Fruit fly (Drosophila melanogaster) whole organism, embryonic: Measurements from ENCODE around the gene Cpr64Ad.

Experiments
- Ada2b ChIP-seq: fragments of 200-800 bp; sonication (Bioruptor generic); IDR thresholded peaks from 2 replicates; pipeline ENCODE4 v1.3.6; 2022; ENCODE audit warnings: missing biosample characterization, missing genetic modification characterization
- Aef1 ChIP-seq: fragments of 200-800 bp; sonication (Bioruptor generic); IDR thresholded peaks from 3 replicates; pipeline ENCODE4 v1.3.6; 2022; ENCODE audit warnings: missing biosample characterization, missing genetic modification characterization
- Asciz ChIP-seq: fragments of 200-800 bp; sonication (Bioruptor generic); optimal IDR thresholded peaks from 2 replicates; lab custom pipeline; 2017; ENCODE audit warnings: missing biosample characterization, mild to moderate bottlenecking, missing genetic modification characterization, missing genetic modification reagents
- Blimp-1 ChIP-seq: fragments of 200-800 bp; sonication (Bioruptor generic); optimal IDR thresholded peaks from 3 replicates; lab custom pipeline; 2018; ENCODE audit warnings: missing biosample characterization, missing genetic modification characterization, mild to moderate bottlenecking, moderate library complexity, missing genetic modification reagents
- Bteb2 ChIP-seq: fragments of 200-800 bp; sonication (Bioruptor generic); optimal IDR thresholded peaks from 2 replicates; lab custom pipeline; 2016; ENCODE audit warnings: missing biosample characterization, missing genetic modification characterization
- CG14860 ChIP-seq: fragments of 200-800 bp; sonication (Bioruptor generic); IDR thresholded peaks from 3 replicates; pipeline ENCODE4 v1.3.6; 2022; ENCODE audit warnings: missing biosample characterization, missing genetic modification characterization; ENCODE audit not compliant: partially characterized antibody
- CG15073 ChIP-seq: fragments of 200-800 bp; sonication (Bioruptor generic); optimal IDR thresholded peaks from 2 replicates; lab custom pipeline; 2016; ENCODE audit warnings: missing biosample characterization, missing genetic modification characterization
- CG1602 ChIP-seq: fragments of 200-800 bp; sonication (Bioruptor generic); optimal IDR thresholded peaks from 3 replicates; lab custom pipeline; 2016; ENCODE audit warnings: missing biosample characterization, missing genetic modification characterization
- CG30431 ChIP-seq: fragments of 200-800 bp; sonication (Bioruptor generic); optimal IDR thresholded peaks from 2 replicates; lab custom pipeline; 2017; ENCODE audit warnings: missing biosample characterization, missing genetic modification characterization
- CG4424 ChIP-seq: fragments of 200-800 bp; sonication (Bioruptor generic); optimal IDR thresholded peaks from 3 replicates; lab custom pipeline; 2016; ENCODE audit warnings: missing biosample characterization, missing genetic modification characterization
- CG4617 ChIP-seq: fragments of 200-800 bp; sonication (Bioruptor generic); optimal IDR thresholded peaks from 3 replicates; lab custom pipeline; 2016; ENCODE audit warnings: missing biosample characterization, missing genetic modification characterization, borderline replicate concordance
- CG5245 ChIP-seq: fragments of 200-800 bp; sonication (Bioruptor generic); optimal IDR thresholded peaks from 3 replicates; lab custom pipeline; 2016; ENCODE audit warnings: missing biosample characterization, missing genetic modification characterization
- CG6175 ChIP-seq: fragments of 200-800 bp; sonication (Bioruptor generic); IDR thresholded peaks from 3 replicates; pipeline ENCODE4 v1.3.6; 2022; ENCODE audit warnings: missing biosample characterization, missing genetic modification characterization
- CG6683 ChIP-seq: fragments of 200-800 bp; sonication (Bioruptor generic); optimal IDR thresholded peaks from 2 replicates; lab custom pipeline; 2017; ENCODE audit warnings: missing biosample characterization, mild to moderate bottlenecking, missing genetic modification characterization, missing genetic modification reagents
- CG7556 ChIP-seq: fragments of 200-800 bp; sonication (Bioruptor generic); optimal IDR thresholded peaks from 2 replicates; lab custom pipeline; 2017; ENCODE audit warnings: missing biosample characterization, mild to moderate bottlenecking, missing genetic modification characterization
- CG8388 ChIP-seq: fragments of 200-800 bp; sonication (Bioruptor generic); optimal IDR thresholded peaks from 2 replicates; lab custom pipeline; 2019; ENCODE audit warnings: missing biosample characterization, mild to moderate bottlenecking, missing genetic modification characterization, moderate library complexity
- Dip3 ChIP-seq: fragments of 200-800 bp; sonication (Bioruptor generic); optimal IDR thresholded peaks from 3 replicates; lab custom pipeline; 2016; ENCODE audit warnings: missing biosample characterization, missing genetic modification characterization
- Drgx ChIP-seq: fragments of 200-800 bp; sonication (Bioruptor generic); IDR thresholded peaks from 2 replicates; pipeline ENCODE4 v1.3.6; 2022; ENCODE audit warnings: missing biosample characterization, missing genetic modification characterization
- Hr3 ChIP-seq: fragments of 200-800 bp; sonication (Bioruptor generic); optimal IDR thresholded peaks from 3 replicates; lab custom pipeline; 2016; ENCODE audit warnings: missing biosample characterization, missing genetic modification characterization
- Hsf ChIP-seq: fragments of 200-800 bp; sonication (Bioruptor generic); optimal IDR thresholded peaks from 3 replicates; lab custom pipeline; 2016; ENCODE audit warnings: missing biosample characterization, missing genetic modification characterization
- Lhr ChIP-seq: fragments of 200-800 bp; sonication (Bioruptor generic); optimal IDR thresholded peaks from 3 replicates; lab custom pipeline; 2017; ENCODE audit warnings: mild to moderate bottlenecking, missing biosample characterization, missing genetic modification reagents, missing genetic modification characterization
- Lim3 ChIP-seq: fragments of 200-800 bp; sonication (Bioruptor generic); IDR thresholded peaks from 2 replicates; pipeline ENCODE4 v1.3.6; 2022; ENCODE audit warnings: missing biosample characterization, missing genetic modification characterization
- Mes4 ChIP-seq: fragments of 200-800 bp; sonication (Bioruptor generic); optimal IDR thresholded peaks from 2 replicates; lab custom pipeline; 2016; ENCODE audit warnings: missing biosample characterization, missing genetic modification characterization
- NC2α ChIP-seq: fragments of 200-800 bp; sonication (Bioruptor generic); optimal IDR thresholded peaks from 2 replicates; lab custom pipeline; 2016; ENCODE audit warnings: missing biosample characterization, missing genetic modification characterization
- Oli ChIP-seq: fragments of 200-800 bp; sonication (Bioruptor generic); optimal IDR thresholded peaks from 2 replicates; lab custom pipeline; 2018; ENCODE audit warnings: missing biosample characterization, mild to moderate bottlenecking, missing genetic modification characterization, moderate library complexity
- Ravus ChIP-seq: fragments of 200-800 bp; sonication (Bioruptor generic); IDR thresholded peaks from 2 replicates; pipeline ENCODE4 v1.3.6; 2022; ENCODE audit warnings: missing biosample characterization, missing genetic modification characterization
- Rfx ChIP-seq: fragments of 200-800 bp; sonication (Bioruptor generic); IDR thresholded peaks from 2 replicates; pipeline ENCODE4 v1.3.6; 2022; ENCODE audit warnings: missing biosample characterization, missing genetic modification characterization
- Six4 ChIP-seq: fragments of 200-800 bp; sonication (Bioruptor generic); optimal IDR thresholded peaks from 2 replicates; lab custom pipeline; 2016; ENCODE audit warnings: missing biosample characterization, missing genetic modification characterization
- Sry-β ChIP-seq: fragments of 200-800 bp; sonication (Bioruptor generic); optimal IDR thresholded peaks from 2 replicates; lab custom pipeline; 2018; ENCODE audit warnings: missing biosample characterization, mild to moderate bottlenecking, missing genetic modification characterization, moderate library complexity
- aop ChIP-seq: fragments of 200-800 bp; sonication (Bioruptor generic); IDR thresholded peaks from 2 replicates; pipeline ENCODE4 v1.3.6; 2022; ENCODE audit warnings: missing biosample characterization, missing genetic modification characterization
- da ChIP-seq: fragments of 200-800 bp; sonication (Bioruptor generic); optimal IDR thresholded peaks from 2 replicates; lab custom pipeline; 2016; ENCODE audit warnings: missing biosample characterization, missing genetic modification characterization
- dmrt99B ChIP-seq: fragments of 200-800 bp; sonication (Bioruptor generic); optimal IDR thresholded peaks from 2 replicates; lab custom pipeline; 2018; ENCODE audit warnings: missing biosample characterization, mild to moderate bottlenecking, missing genetic modification characterization, moderate library complexity
- dpn ChIP-seq, 2 experiments: fragments of 200-800 bp; sonication (Bioruptor generic); optimal IDR thresholded peaks; 3 replicates each; lab custom pipeline; 2016; ENCODE audit warnings: missing biosample characterization in 2 of 2, missing genetic modification characterization in 2 of 2
- eyg ChIP-seq: fragments of 200-800 bp; sonication (Bioruptor generic); optimal IDR thresholded peaks from 3 replicates; lab custom pipeline; 2016; ENCODE audit warnings: missing biosample characterization, missing genetic modification characterization
- fu2 ChIP-seq: fragments of 200-800 bp; sonication (Bioruptor generic); optimal IDR thresholded peaks from 2 replicates; lab custom pipeline; 2016; ENCODE audit warnings: missing biosample characterization, missing genetic modification characterization
- gce ChIP-seq: fragments of 200-800 bp; sonication (Bioruptor generic); IDR thresholded peaks from 3 replicates; pipeline ENCODE4 v1.3.6; 2022; ENCODE audit warnings: missing biosample characterization, missing genetic modification characterization
- gsb ChIP-seq: fragments of 200-800 bp; sonication (Bioruptor generic); IDR thresholded peaks from 2 replicates; pipeline ENCODE4 v1.3.6; 2022; ENCODE audit warnings: missing biosample characterization, missing genetic modification characterization
- her ChIP-seq: fragments of 200-800 bp; sonication (Bioruptor generic); optimal IDR thresholded peaks from 2 replicates; lab custom pipeline; 2016; ENCODE audit warnings: missing biosample characterization, missing genetic modification characterization
- hth ChIP-seq: fragments of >200 bp; optimal IDR thresholded peaks from 2 replicates; lab custom pipeline; 2017; ENCODE audit warnings: inconsistent platforms
- inv ChIP-seq: fragments of 200-800 bp; sonication (Bioruptor generic); IDR thresholded peaks from 2 replicates; pipeline ENCODE4 v1.3.6; 2022; ENCODE audit warnings: missing biosample characterization, missing genetic modification characterization; ENCODE audit not compliant: partially characterized antibody
- jing ChIP-seq: fragments of 200-800 bp; sonication (Bioruptor generic); optimal IDR thresholded peaks from 2 replicates; lab custom pipeline; 2018; ENCODE audit warnings: missing biosample characterization, mild to moderate bottlenecking, missing genetic modification characterization
- kay ChIP-seq: fragments of 200-800 bp; sonication (Bioruptor generic); optimal IDR thresholded peaks from 2 replicates; lab custom pipeline; 2016; ENCODE audit warnings: missing biosample characterization, missing genetic modification characterization
- kni ChIP-seq: fragments of 200-800 bp; sonication (Bioruptor generic); optimal IDR thresholded peaks from 3 replicates; lab custom pipeline; 2017; ENCODE audit warnings: mild to moderate bottlenecking, missing biosample characterization, missing genetic modification reagents, missing genetic modification characterization
- lilli ChIP-seq: fragments of 200-800 bp; sonication (Bioruptor generic); optimal IDR thresholded peaks from 3 replicates; lab custom pipeline; 2016; ENCODE audit warnings: missing biosample characterization, missing genetic modification characterization
- mirr ChIP-seq: fragments of 200-800 bp; sonication (Bioruptor generic); optimal IDR thresholded peaks from 3 replicates; lab custom pipeline; 2018; ENCODE audit warnings: missing biosample characterization, mild to moderate bottlenecking, missing genetic modification characterization
- phol ChIP-seq: fragments of 200-800 bp; sonication (Bioruptor generic); optimal IDR thresholded peaks from 3 replicates; lab custom pipeline; 2018; ENCODE audit warnings: missing biosample characterization, mild to moderate bottlenecking, missing genetic modification characterization, moderate library complexity
- tin ChIP-seq: fragments of 200-800 bp; sonication (Bioruptor generic); optimal IDR thresholded peaks from 3 replicates; lab custom pipeline; 2016; ENCODE audit warnings: missing biosample characterization, missing genetic modification characterization
- tna ChIP-seq: fragments of 200-800 bp; sonication (Bioruptor generic); IDR thresholded peaks from 2 replicates; pipeline ENCODE4 v1.3.6; 2022; ENCODE audit warnings: missing biosample characterization, missing genetic modification characterization; ENCODE audit not compliant: partially characterized antibody
- vnd ChIP-seq: fragments of 200-800 bp; sonication (Bioruptor generic); IDR thresholded peaks from 3 replicates; pipeline ENCODE4 v1.3.6; 2022; ENCODE audit warnings: missing biosample characterization, missing genetic modification characterization; ENCODE audit not compliant: partially characterized antibody

Gene Cpr64Ad

dm6 chr3L:4239442-4240322, 24.5 kb downstream of the Cpr64Ad start, which contains the start of gene Sqor (continued):
- TF ChIP-seq lilli (peak; percentile 89), phol (tag; lab: Kevin White, UChicago) (peak; percentile 74), dmrt99B (tag; lab: Kevin White, UChicago) (peak; percentile 88), Hr3 (GFP tag; lab: Kevin White, UChicago) (peak; percentile 65), Oli (tag; lab: Kevin White, UChicago) (peak; percentile 87), fu2 (GFP tag; lab: Kevin White, UChicago) (peak; percentile 90), kni (GFP tag; lab: Kevin White, UChicago) (no peak), CG15073 (GFP tag; lab: Kevin White, UChicago) (peak; percentile 49), CG7556 (peak; percentile 95), Dip3 (GFP tag; lab: Kevin White, UChicago) (peak; percentile 92), dpn (GFP tag; optimal IDR thresholded peaks at IDR 0.05; lab: Kevin White, UChicago) (peak; percentile 78 to 90), Blimp-1 (GFP tag; lab: Kevin White, UChicago) (peak; percentile 62), da (GFP tag; lab: Kevin White, UChicago) (peak; percentile 66), Aef1 (GFP tag; lab: Robert Waterston, UW) (peak; percentile 81), CG4617 (GFP tag; lab: Kevin White, UChicago) (peak; percentile 4), hth (no peak), CG8388 (GFP tag; lab: Kevin White, UChicago) (peak; percentile 68), Mes4 (GFP tag; lab: Kevin White, UChicago) (peak; percentile 71), Lim3 (peak; percentile 38; the same call in 1 of the 2 replicates), Asciz (peak; percentile 82), jing (peak; percentile 75), CG5245 (GFP tag; lab: Kevin White, UChicago) (peak; percentile 57), gce (GFP tag; lab: Robert Waterston, UW) (peak; percentile 55; the same call in 1 of the 3 replicates), CG6683 (GFP tag; lab: Kevin White, UChicago) (peak; percentile 60), Ada2b (GFP tag; lab: Robert Waterston, UW) (peak; percentile 81), vnd (GFP tag; lab: Robert Waterston, UW) (no peak), Ravus (GFP tag; lab: Robert Waterston, UW) (peak; percentile 52), NC2α (GFP tag; lab: Kevin White, UChicago) (peak; percentile 52), eyg (peak; percentile 87), tin (GFP tag; lab: Kevin White, UChicago) (peak; percentile 54), aop (GFP tag; lab: Robert Waterston, UW) (peak; percentile 73; the same call in 1 of the 2 replicates), CG1602 (GFP tag; lab: Kevin White, UChicago) (peak; percentile 66), gsb (GFP tag; lab: Robert Waterston, UW) (peak; percentile 74), her (GFP tag; lab: Kevin White, UChicago) (peak; percentile 86), CG30431 (GFP tag; lab: Kevin White, UChicago) (peak; percentile 77), tna (GFP tag; lab: Robert Waterston, UW) (no peak), CG4424 (GFP tag; lab: Kevin White, UChicago) (peak; percentile 66), CG6175 (GFP tag; lab: Robert Waterston, UW) (peak; percentile 69; the same call in 2 of the 3 replicates), Bteb2 (GFP tag; lab: Kevin White, UChicago) (peak; percentile 85), CG14860 (GFP tag; lab: Robert Waterston, UW) (no peak), Six4 (GFP tag; lab: Kevin White, UChicago) (peak; percentile 32), inv (GFP tag; lab: Robert Waterston, UW) (no peak), mirr (GFP tag; lab: Kevin White, UChicago) (no peak), kay (peak; percentile 54), Rfx (GFP tag; lab: Robert Waterston, UW) (peak; percentile 85), Sry-β (no peak), Drgx (GFP tag; lab: Robert Waterston, UW) (peak; percentile 92), Hsf (peak; percentile 89), Lhr (peak; percentile 28)
